Fruit fly (Drosophila melanogaster) whole organism, embryonic: ENCODE results near the gene CG46318.

Experiments used
- Ada2b ChIP-seq: fragments of 200-800 bp; sonication (Bioruptor generic); IDR thresholded peaks from 2 replicates; pipeline ENCODE4 v1.3.6; 2022; ENCODE audit warnings: missing biosample characterization, missing genetic modification characterization
- Aef1 ChIP-seq: fragments of 200-800 bp; sonication (Bioruptor generic); IDR thresholded peaks from 3 replicates; pipeline ENCODE4 v1.3.6; 2022; ENCODE audit warnings: missing biosample characterization, missing genetic modification characterization
- CG10462 ChIP-seq: fragments of 200-800 bp; sonication (Bioruptor generic); optimal IDR thresholded peaks from 2 replicates; lab custom pipeline; 2016; ENCODE audit warnings: missing biosample characterization, missing genetic modification characterization
- CG11695 ChIP-seq: fragments of 200-800 bp; sonication (Bioruptor generic); IDR thresholded peaks from 3 replicates; pipeline ENCODE4 v1.3.6; 2022; ENCODE audit warnings: missing biosample characterization, missing genetic modification characterization
- CG12659 ChIP-seq: fragments of 200-800 bp; sonication (Bioruptor generic); optimal IDR thresholded peaks from 3 replicates; lab custom pipeline; 2017; ENCODE audit warnings: mild to moderate bottlenecking, missing biosample characterization, missing genetic modification reagents, missing genetic modification characterization
- CG13424 ChIP-seq: fragments of 200-800 bp; sonication (Bioruptor generic); optimal IDR thresholded peaks from 2 replicates; lab custom pipeline; 2019; ENCODE audit warnings: missing biosample characterization, mild to moderate bottlenecking, missing genetic modification characterization, moderate library complexity
- CG1603 ChIP-seq: fragments of 200-800 bp; sonication (Bioruptor generic); optimal IDR thresholded peaks from 2 replicates; lab custom pipeline; 2019; ENCODE audit warnings: missing biosample characterization, mild to moderate bottlenecking, missing genetic modification characterization, moderate library complexity
- CG17361 ChIP-seq: fragments of 200-800 bp; sonication (Bioruptor generic); IDR thresholded peaks from 3 replicates; pipeline ENCODE4 v1.3.6; 2022; ENCODE audit warnings: missing biosample characterization, missing genetic modification characterization
- CG1792 ChIP-seq: fragments of 200-800 bp; sonication (Bioruptor generic); optimal IDR thresholded peaks from 2 replicates; lab custom pipeline; 2016; ENCODE audit warnings: missing biosample characterization, missing genetic modification characterization
- CG18764 ChIP-seq: fragments of 200-800 bp; sonication (Bioruptor generic); optimal IDR thresholded peaks from 3 replicates; lab custom pipeline; 2016; ENCODE audit warnings: missing biosample characterization, missing genetic modification characterization
- CG2120 ChIP-seq: fragments of 200-800 bp; sonication (Bioruptor generic); optimal IDR thresholded peaks from 3 replicates; lab custom pipeline; 2016; ENCODE audit warnings: missing biosample characterization, missing genetic modification characterization
- CG2712 ChIP-seq: fragments of 200-800 bp; optimal IDR thresholded peaks from 3 replicates; lab custom pipeline; 2019; ENCODE audit warnings: missing biosample characterization, mild to moderate bottlenecking, missing genetic modification characterization, moderate library complexity
- CG3726 ChIP-seq: fragments of 200-800 bp; sonication (Bioruptor generic); IDR thresholded peaks from 3 replicates; pipeline ENCODE4, ENCODE4 v1.3.6; 2022; ENCODE audit warnings: missing biosample characterization, missing genetic modification characterization
- CG4282 ChIP-seq: fragments of 200-800 bp; sonication (Bioruptor generic); optimal IDR thresholded peaks from 2 replicates; lab custom pipeline; 2016; ENCODE audit warnings: missing biosample characterization, missing genetic modification characterization
- CG8388 ChIP-seq: fragments of 200-800 bp; sonication (Bioruptor generic); optimal IDR thresholded peaks from 2 replicates; lab custom pipeline; 2019; ENCODE audit warnings: missing biosample characterization, mild to moderate bottlenecking, missing genetic modification characterization, moderate library complexity
- CG9215 ChIP-seq: fragments of 200-800 bp; sonication (Bioruptor generic); IDR thresholded peaks from 2 replicates; pipeline ENCODE4 v1.3.6; 2022; ENCODE audit warnings: missing biosample characterization, missing genetic modification characterization
- CrebB ChIP-seq: fragments of 200-800 bp; sonication (Bioruptor generic); optimal IDR thresholded peaks from 3 replicates; lab custom pipeline; 2018; ENCODE audit warnings: missing biosample characterization, mild to moderate bottlenecking, missing genetic modification characterization
- Doc2 ChIP-seq: fragments of 200-800 bp; sonication (Bioruptor generic); IDR thresholded peaks from 2 replicates; pipeline ENCODE4 v1.3.6; 2022; ENCODE audit warnings: missing biosample characterization, missing genetic modification characterization
- Dref ChIP-seq: fragments of 200-800 bp; sonication (Bioruptor generic); IDR thresholded peaks from 2 replicates; pipeline ENCODE4 v1.3.6; 2022; ENCODE audit warnings: missing biosample characterization, missing genetic modification characterization
- E2f1 ChIP-seq: fragments of 200-800 bp; sonication (Bioruptor generic); IDR thresholded peaks from 2 replicates; pipeline ENCODE4 v1.3.6; 2022; ENCODE audit warnings: missing biosample characterization, missing genetic modification characterization
- Fer3 ChIP-seq: fragments of 200-800 bp; sonication (Bioruptor generic); optimal IDR thresholded peaks from 2 replicates; lab custom pipeline; 2018; ENCODE audit warnings: missing biosample characterization, mild to moderate bottlenecking, missing genetic modification characterization, moderate library complexity
- Lim3 ChIP-seq: fragments of 200-800 bp; sonication (Bioruptor generic); IDR thresholded peaks from 2 replicates; pipeline ENCODE4 v1.3.6; 2022; ENCODE audit warnings: missing biosample characterization, missing genetic modification characterization
- Lpt ChIP-seq: fragments of >200 bp; optimal IDR thresholded peaks from 2 replicates; lab custom pipeline; 2018; ENCODE audit warnings: missing biosample characterization, missing genetic modification characterization
- MBD-R2 ChIP-seq: fragments of 200-800 bp; sonication (Bioruptor generic); IDR thresholded peaks from 2 replicates; pipeline ENCODE4 v1.3.6; 2022; ENCODE audit warnings: missing biosample characterization, missing genetic modification characterization
- NC2α ChIP-seq: fragments of 200-800 bp; sonication (Bioruptor generic); optimal IDR thresholded peaks from 2 replicates; lab custom pipeline; 2016; ENCODE audit warnings: missing biosample characterization, missing genetic modification characterization
- Nf-YB ChIP-seq: fragments of 200-800 bp; sonication (Bioruptor generic); optimal IDR thresholded peaks from 3 replicates; lab custom pipeline; 2019; ENCODE audit warnings: missing biosample characterization, mild to moderate bottlenecking, missing genetic modification characterization, moderate library complexity
- NfI ChIP-seq: fragments of 200-800 bp; sonication (Bioruptor generic); optimal IDR thresholded peaks from 3 replicates; lab custom pipeline; 2018; ENCODE audit warnings: missing biosample characterization, mild to moderate bottlenecking, missing genetic modification characterization, moderate library complexity
- Rfx ChIP-seq: fragments of 200-800 bp; sonication (Bioruptor generic); IDR thresholded peaks from 2 replicates; pipeline ENCODE4 v1.3.6; 2022; ENCODE audit warnings: missing biosample characterization, missing genetic modification characterization
- Tbp ChIP-seq: fragments of >200 bp; optimal IDR thresholded peaks from 2 replicates; lab custom pipeline; 2018; ENCODE audit warnings: missing biosample characterization, missing genetic modification characterization
- Trl ChIP-seq, 3 experiments: fragments of >200 bp in 2 of 3; fragments of 200-800 bp in 1 of 3; sonication (Bioruptor generic) in 1 of 3; optimal IDR thresholded peaks; 2 replicates in 1 of 3; 3 replicates in 2 of 3; lab custom pipeline; 2016 to 2017; ENCODE audit warnings: missing biosample characterization in 1 of 3, missing genetic modification characterization in 1 of 3
- ac ChIP-seq: fragments of 200-800 bp; sonication (Bioruptor generic); optimal IDR thresholded peaks from 3 replicates; lab custom pipeline; 2017; ENCODE audit warnings: missing biosample characterization, mild to moderate bottlenecking, missing genetic modification characterization
- btn ChIP-seq: fragments of 200-800 bp; sonication (Bioruptor generic); optimal IDR thresholded peaks from 2 replicates; lab custom pipeline; 2016; ENCODE audit warnings: missing biosample characterization, missing genetic modification characterization
- chinmo ChIP-seq: fragments of 200-800 bp; sonication (Bioruptor generic); IDR thresholded peaks from 4 replicates; pipeline ENCODE4 v1.3.6; 2022; ENCODE audit warnings: missing biosample characterization, missing genetic modification characterization; ENCODE audit not compliant: partially characterized antibody
- crp ChIP-seq, 2 experiments: fragments of 200-800 bp; sonication (Bioruptor generic); optimal IDR thresholded peaks; 2 replicates in 1 of 2; 3 replicates in 1 of 2; lab custom pipeline; 2017; ENCODE audit warnings: missing biosample characterization in 2 of 2, missing genetic modification characterization in 2 of 2, mild to moderate bottlenecking in 1 of 2, moderate library complexity in 1 of 2
- dysf ChIP-seq: fragments of 200-800 bp; sonication (Bioruptor generic); IDR thresholded peaks from 3 replicates; pipeline ENCODE4 v1.3.6; 2022; ENCODE audit warnings: missing biosample characterization, missing genetic modification characterization
- fd96Cb ChIP-seq: fragments of 200-800 bp; sonication (Bioruptor generic); optimal IDR thresholded peaks from 2 replicates; lab custom pipeline; 2018; ENCODE audit warnings: missing biosample characterization, mild to moderate bottlenecking, missing genetic modification characterization, moderate library complexity
- gt ChIP-seq: fragments of 200-800 bp; sonication (Bioruptor generic); IDR thresholded peaks from 2 replicates; pipeline ENCODE4 v1.3.6; 2022; ENCODE audit warnings: missing biosample characterization, missing genetic modification characterization
- h ChIP-seq: fragments of >200 bp; optimal IDR thresholded peaks from 2 replicates; lab custom pipeline; 2017
- hth ChIP-seq: fragments of >200 bp; optimal IDR thresholded peaks from 2 replicates; lab custom pipeline; 2017; ENCODE audit warnings: inconsistent platforms
- maf-S ChIP-seq: fragments of 200-800 bp; sonication (Bioruptor generic); optimal IDR thresholded peaks from 2 replicates; lab custom pipeline; 2016; ENCODE audit warnings: missing biosample characterization, missing genetic modification characterization
- otp ChIP-seq: fragments of 200-800 bp; sonication (Bioruptor generic); IDR thresholded peaks from 3 replicates; pipeline ENCODE4, ENCODE4 v1.3.6; 2022; ENCODE audit warnings: missing biosample characterization, missing genetic modification characterization
- p53 ChIP-seq: fragments of 200-800 bp; sonication (Bioruptor generic); optimal IDR thresholded peaks from 2 replicates; lab custom pipeline; 2016; ENCODE audit warnings: missing biosample characterization, missing genetic modification characterization
- phol ChIP-seq: fragments of 200-800 bp; sonication (Bioruptor generic); optimal IDR thresholded peaks from 3 replicates; lab custom pipeline; 2018; ENCODE audit warnings: missing biosample characterization, mild to moderate bottlenecking, missing genetic modification characterization, moderate library complexity
- ranshi ChIP-seq: fragments of 200-800 bp; sonication (Bioruptor generic); IDR thresholded peaks from 2 replicates; pipeline ENCODE4 v1.3.6; 2022; ENCODE audit warnings: missing biosample characterization, missing genetic modification characterization
- scrt ChIP-seq: fragments of 200-800 bp; sonication (Bioruptor generic); optimal IDR thresholded peaks from 2 replicates; lab custom pipeline; 2018; ENCODE audit warnings: missing biosample characterization, mild to moderate bottlenecking, missing genetic modification characterization, moderate library complexity
- sisA ChIP-seq: fragments of 200-800 bp; sonication (Bioruptor generic); IDR thresholded peaks from 2 replicates; pipeline ENCODE4 v1.3.6; 2022; ENCODE audit warnings: missing biosample characterization, missing genetic modification characterization
- slou ChIP-seq: fragments of 200-800 bp; sonication (Bioruptor generic); optimal IDR thresholded peaks from 3 replicates; lab custom pipeline; 2016; ENCODE audit warnings: missing biosample characterization, missing genetic modification characterization
- ssp ChIP-seq: fragments of 200-800 bp; sonication (Bioruptor generic); IDR thresholded peaks from 2 replicates; pipeline ENCODE4 v1.3.6; 2022; ENCODE audit warnings: missing biosample characterization, missing genetic modification characterization
- tgo ChIP-seq: fragments of 200-800 bp; sonication (Bioruptor generic); IDR thresholded peaks from 3 replicates; pipeline ENCODE4 v1.3.6; 2022; ENCODE audit warnings: missing biosample characterization, missing genetic modification characterization
- tin ChIP-seq: fragments of 200-800 bp; sonication (Bioruptor generic); optimal IDR thresholded peaks from 3 replicates; lab custom pipeline; 2016; ENCODE audit warnings: missing biosample characterization, missing genetic modification characterization
- unpg ChIP-seq: fragments of 200-800 bp; sonication (Bioruptor generic); optimal IDR thresholded peaks from 3 replicates; lab custom pipeline; 2018; ENCODE audit warnings: missing biosample characterization, mild to moderate bottlenecking, missing genetic modification characterization, moderate library complexity
- wek ChIP-seq: fragments of 200-800 bp; sonication (Bioruptor generic); optimal IDR thresholded peaks from 3 replicates; lab custom pipeline; 2018; ENCODE audit warnings: missing biosample characterization, mild to moderate bottlenecking, missing genetic modification characterization, moderate library complexity

Gene CG46318

DNA sequence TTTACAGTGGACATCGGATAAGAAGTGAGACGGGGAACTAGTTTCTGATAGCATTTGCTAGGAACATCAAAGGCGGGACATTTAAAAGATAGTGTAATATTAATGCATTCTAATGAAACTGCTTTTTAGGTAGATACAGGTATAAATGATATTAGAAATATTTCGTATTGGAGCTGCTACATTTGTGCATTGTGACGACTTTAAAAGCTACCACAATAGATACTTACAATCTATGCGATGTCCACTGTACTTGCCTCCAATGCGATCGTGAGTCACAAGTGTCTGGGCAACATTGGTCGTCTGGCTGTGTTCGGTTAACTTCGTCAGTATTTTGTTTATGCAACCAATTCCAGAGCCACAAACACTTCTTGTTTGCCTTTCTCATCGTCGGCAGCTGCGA, 10.6 kb upstream of the CG46318 start (continued):
- no peak for TF ChIP-seq slou (GFP tag; lab: Kevin White, UChicago)
- TF ChIP-seq CG8388: no peak
- TF ChIP-seq E2f1 (GFP tag; lab: Robert Waterston, UW): no peak
- peak; percentile 18 for TF ChIP-seq Fer3 (tag; lab: Kevin White, UChicago)
- TF ChIP-seq CG13424 (tag; lab: Kevin White, UChicago): peak; percentile 48
- TF ChIP-seq tin: peak; percentile 12
- TF ChIP-seq CG18764: no peak
- TF ChIP-seq otp (GFP tag; lab: Robert Waterston, UW): no peak
- peak; percentile 40 for TF ChIP-seq CG2120 (GFP tag; lab: Kevin White, UChicago)
- TF ChIP-seq CG2712 (tag; lab: Kevin White, UChicago): peak; percentile 41
- peak; percentile 43; the same call in 2 of the 3 replicates for TF ChIP-seq tgo
- no peak for TF ChIP-seq btn (GFP tag; lab: Kevin White, UChicago)
- no peak for TF ChIP-seq Dref (GFP tag; lab: Robert Waterston, UW)
- peak; percentile 39; the same call in 1 of the 2 replicates for TF ChIP-seq sisA
- TF ChIP-seq CG10462 (GFP tag; lab: Kevin White, UChicago): no peak
- TF ChIP-seq crp (GFP tag; optimal IDR thresholded peaks at IDR 0.05; lab: Kevin White, UChicago): no peak
- TF ChIP-seq ssp: no peak
- no peak for TF ChIP-seq scrt (GFP tag; lab: Kevin White, UChicago)
- 0 out of 3 replicates have a peak, but pooled peaks have one; percentile 7 for TF ChIP-seq CG3726 (GFP tag; lab: Robert Waterston, UW)
- no peak for TF ChIP-seq chinmo (GFP tag; lab: Robert Waterston, UW)
- TF ChIP-seq unpg (GFP tag; lab: Kevin White, UChicago): peak; percentile 2
- TF ChIP-seq Doc2 (GFP tag; lab: Robert Waterston, UW): no peak
- TF ChIP-seq CG1603 (tag; lab: Kevin White, UChicago): peak; percentile 32
- TF ChIP-seq CG12659 (GFP tag; lab: Kevin White, UChicago): peak; percentile 10
- no peak for TF ChIP-seq ac (GFP tag; lab: Kevin White, UChicago)
- no peak for TF ChIP-seq hth (lab: Kevin White, UChicago)
- peak; percentile 35 for TF ChIP-seq Ada2b (GFP tag; lab: Robert Waterston, UW)
- TF ChIP-seq Tbp (GFP tag; lab: Kevin White, UChicago): no peak
- TF ChIP-seq gt (GFP tag; lab: Robert Waterston, UW): no peak
- no peak for TF ChIP-seq ranshi
- no peak for TF ChIP-seq maf-S (GFP tag; lab: Kevin White, UChicago)
- no peak for TF ChIP-seq CG17361 (GFP tag; lab: Robert Waterston, UW)
- no peak for TF ChIP-seq MBD-R2 (GFP tag; lab: Robert Waterston, UW)
- TF ChIP-seq CG4282 (GFP tag; lab: Kevin White, UChicago): no peak
- TF ChIP-seq Trl (optimal IDR thresholded peaks at IDR 0.05; lab: Kevin White, UChicago): no peak
- no peak for TF ChIP-seq Trl (GFP tag; optimal IDR thresholded peaks at IDR 0.05; lab: Kevin White, UChicago)
- TF ChIP-seq wek (GFP tag; lab: Kevin White, UChicago): no peak
- no peak for TF ChIP-seq Lpt (GFP tag; lab: Kevin White, UChicago)
- peak; percentile 17 for TF ChIP-seq phol
- peak; percentile 48; the same call in 1 of the 3 replicates for TF ChIP-seq dysf (GFP tag; lab: Robert Waterston, UW)
- TF ChIP-seq CrebB: no peak
- peak; percentile 26; the same call in 1 of the 3 replicates for TF ChIP-seq Aef1 (GFP tag; lab: Robert Waterston, UW)
- peak; percentile 0 for TF ChIP-seq NfI
- no peak for TF ChIP-seq Lim3
- peak; percentile 12; the same call in 1 of the 2 replicates for TF ChIP-seq Rfx (GFP tag; lab: Robert Waterston, UW)
- TF ChIP-seq p53 (GFP tag; lab: Kevin White, UChicago): no peak
- no peak for TF ChIP-seq h
- TF ChIP-seq CG11695: 0 out of 3 replicates have a peak, but pooled peaks have one; percentile 16
- peak; percentile 22 for TF ChIP-seq fd96Cb (tag; lab: Kevin White, UChicago)
- TF ChIP-seq CG1792 (GFP tag; lab: Kevin White, UChicago): no peak
- no peak for TF ChIP-seq NC2α (GFP tag; lab: Kevin White, UChicago)
- TF ChIP-seq Nf-YB (GFP tag; lab: Kevin White, UChicago): no peak
- TF ChIP-seq CG9215 (GFP tag; lab: Robert Waterston, UW): peak; percentile 24; the same call in 1 of the 2 replicates
